Fruit fly (Drosophila melanogaster): ENCODE results near the gene CG11151.
A peak's percentile ranks its signal among the peaks of the same experiment; 100 is the strongest.

Gene CG11151

dm6 chrX:13787282-13787850 lies 47.8 kb downstream of the CG11151 start (continued):
- no peak for TF ChIP-seq chn (GFP tag; optimal IDR thresholded peaks at IDR 0.05)
- peak; percentile 8 for TF ChIP-seq Oli (tag; optimal IDR thresholded peaks at IDR 0.05)
- TF ChIP-seq CG11085 (GFP tag; IDR thresholded peaks at IDR 0.05) = no peak
- TF ChIP-seq Elba2 (GFP tag; optimal IDR thresholded peaks at IDR 0.05) = no peak
- TF ChIP-seq ro (GFP tag; IDR thresholded peaks at IDR 0.05) = no peak
- no peak for TF ChIP-seq sc (optimal IDR thresholded peaks at IDR 0.05)
- TF ChIP-seq sc (GFP tag; optimal IDR thresholded peaks at IDR 0.05) = no peak
- TF ChIP-seq CG2875 (GFP tag; optimal IDR thresholded peaks at IDR 0.05) = no peak
- no peak for TF ChIP-seq Adf1 (GFP tag; IDR thresholded peaks at IDR 0.05)
- no peak for TF ChIP-seq CoRest (tag; optimal IDR thresholded peaks at IDR 0.05)
- no peak for TF ChIP-seq sob (GFP tag; IDR thresholded peaks at IDR 0.05)
- TF ChIP-seq D (optimal IDR thresholded peaks at IDR 0.05) = no peak
- TF ChIP-seq D (GFP tag; optimal IDR thresholded peaks at IDR 0.05) = no peak
- TF ChIP-seq croc (GFP tag; conservative IDR thresholded peaks at IDR 0.05) = no peak
- TF ChIP-seq p53 (GFP tag; optimal IDR thresholded peaks at IDR 0.05) = no peak
- TF ChIP-seq tap (tag; optimal IDR thresholded peaks at IDR 0.05) = no peak
- no peak for TF ChIP-seq CG15514 (GFP tag; optimal IDR thresholded peaks at IDR 0.05)
- no peak for TF ChIP-seq dati (GFP tag; IDR thresholded peaks at IDR 0.05)
- no peak for TF ChIP-seq CG14710 (tag; optimal IDR thresholded peaks at IDR 0.05)
- TF ChIP-seq gem (tag; optimal IDR thresholded peaks at IDR 0.05) = peak; percentile 32
- no peak for TF ChIP-seq CG4328 (GFP tag; optimal IDR thresholded peaks at IDR 0.05)
- TF ChIP-seq CG18764 (GFP tag; optimal IDR thresholded peaks at IDR 0.05) = no peak
- TF ChIP-seq aop (GFP tag; IDR thresholded peaks at IDR 0.05) = no peak
- no peak for TF ChIP-seq Ada2b (GFP tag; IDR thresholded peaks at IDR 0.05)
- TF ChIP-seq Abd-B (GFP tag; optimal IDR thresholded peaks at IDR 0.05) = no peak
- no peak for TF ChIP-seq CG12071 (GFP tag; optimal IDR thresholded peaks at IDR 0.05)
- 0 out of 2 replicates have a peak, but pooled peaks have one; percentile 4 for TF ChIP-seq onecut (GFP tag; IDR thresholded peaks at IDR 0.05)
- no peak for TF ChIP-seq Hmx (GFP tag; optimal IDR thresholded peaks at IDR 0.05)
- TF ChIP-seq Dfd (GFP tag; optimal IDR thresholded peaks at IDR 0.05) = no peak
- TF ChIP-seq Aef1 (GFP tag; IDR thresholded peaks at IDR 0.05) = no peak
- TF ChIP-seq CG18011 (GFP tag; optimal IDR thresholded peaks at IDR 0.05) = no peak
- TF ChIP-seq crol (GFP tag; IDR thresholded peaks at IDR 0.05) = peak; percentile 74
- no peak for TF ChIP-seq insv (GFP tag; optimal IDR thresholded peaks at IDR 0.05)
- no peak for TF ChIP-seq CG18619 (GFP tag; optimal IDR thresholded peaks at IDR 0.05)
- TF ChIP-seq zfh2 (GFP tag; optimal IDR thresholded peaks at IDR 0.05) = no peak
- no peak for TF ChIP-seq CG9876 (GFP tag; optimal IDR thresholded peaks at IDR 0.05)
- no peak for TF ChIP-seq CG8388 (GFP tag; optimal IDR thresholded peaks at IDR 0.05)
- no peak for TF ChIP-seq Fer3 (tag; optimal IDR thresholded peaks at IDR 0.05)
- no peak for TF ChIP-seq Nf-YB (GFP tag; optimal IDR thresholded peaks at IDR 0.05)
- TF ChIP-seq Atf-2 (GFP tag; optimal IDR thresholded peaks at IDR 0.05) = no peak
- TF ChIP-seq HmgD (GFP tag; optimal IDR thresholded peaks at IDR 0.05) = no peak
- TF ChIP-seq CG8924 (tag; optimal IDR thresholded peaks at IDR 0.05) = no peak
- TF ChIP-seq CrebB (tag; optimal IDR thresholded peaks at IDR 0.05) = no peak
- no peak for TF ChIP-seq yki (optimal IDR thresholded peaks at IDR 0.05)
- no peak for TF ChIP-seq repo (GFP tag; optimal IDR thresholded peaks at IDR 0.05)
- peak in 1 of 2 experiments; percentile 4 for TF ChIP-seq bsh (GFP tag; optimal IDR thresholded peaks at IDR 0.05)
- no peak for TF ChIP-seq Antp (GFP tag; optimal IDR thresholded peaks at IDR 0.05)
- TF ChIP-seq unc-4 (GFP tag; IDR thresholded peaks at IDR 0.05; ENCODE audit: partially characterized antibody) = no peak
- TF ChIP-seq Hand (GFP tag; optimal IDR thresholded peaks at IDR 0.05) = no peak
- no peak for TF ChIP-seq Stat92E (GFP tag; optimal IDR thresholded peaks at IDR 0.05)
- peak; percentile 52 for TF ChIP-seq D19B (GFP tag; optimal IDR thresholded peaks at IDR 0.05)
- TF ChIP-seq nmo (GFP tag; optimal IDR thresholded peaks at IDR 0.05) = peak; percentile 57
